Fruit fly (Drosophila melanogaster): ENCODE measurements around the gene Pdk1.

The Pdk1 gene

DNA sequence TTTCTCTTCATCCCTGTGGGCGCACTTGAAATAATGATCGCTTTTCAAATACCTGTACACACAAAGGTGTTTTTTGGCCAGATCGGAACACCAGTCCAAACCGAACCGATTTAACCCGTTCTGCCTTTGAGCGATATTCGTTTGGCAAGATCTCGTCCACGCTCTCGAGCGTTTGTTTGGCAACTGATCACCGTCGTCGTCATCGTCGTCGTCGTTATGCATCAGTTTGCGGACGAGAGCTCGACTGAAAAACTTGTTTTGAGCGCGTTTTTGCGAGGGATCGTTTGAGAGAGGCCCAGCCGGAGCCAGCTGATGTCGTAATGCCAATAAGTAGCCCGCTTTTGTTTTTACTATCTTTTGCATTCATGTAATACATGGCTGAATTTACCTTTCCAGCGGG is 49.2 kb downstream of the Pdk1 start:
- TF ChIP-seq CG7928 (GFP tag; optimal IDR thresholded peaks at IDR 0.05) (no peak), chinmo (GFP tag; IDR thresholded peaks at IDR 0.05; ENCODE audit: partially characterized antibody) (peak; percentile 84; the same call in 3 of the 4 replicates), grau (tag; optimal IDR thresholded peaks at IDR 0.05) (no peak), CG1603 (tag; optimal IDR thresholded peaks at IDR 0.05) (no peak), CG3838 (GFP tag; optimal IDR thresholded peaks at IDR 0.05) (no peak), H15 (GFP tag; IDR thresholded peaks at IDR 0.05) (no peak), CG9817 (tag; optimal IDR thresholded peaks at IDR 0.05) (no peak), tap (tag; optimal IDR thresholded peaks at IDR 0.05) (no peak), eyg (GFP tag; optimal IDR thresholded peaks at IDR 0.05) (no peak), CG31224 (GFP tag; IDR thresholded peaks at IDR 0.05) (no peak), gem (tag; optimal IDR thresholded peaks at IDR 0.05) (no peak), z (GFP tag; IDR thresholded peaks at IDR 0.05) (peak; percentile 70), Nf-YB (GFP tag; optimal IDR thresholded peaks at IDR 0.05) (no peak), Bdp1 (GFP tag; optimal IDR thresholded peaks at IDR 0.05) (no peak), psq (GFP tag; optimal IDR thresholded peaks at IDR 0.05) (no peak), ranshi (GFP tag; IDR thresholded peaks at IDR 0.05) (no peak), sd (tag; optimal IDR thresholded peaks at IDR 0.05) (no peak), CG33213 (GFP tag; optimal IDR thresholded peaks at IDR 0.05) (no peak), CG13296 (GFP tag; optimal IDR thresholded peaks at IDR 0.05) (no peak), Elba2 (GFP tag; optimal IDR thresholded peaks at IDR 0.05) (no peak), CG15011 (GFP tag; optimal IDR thresholded peaks at IDR 0.05) (no peak), zfh2 (GFP tag; optimal IDR thresholded peaks at IDR 0.05) (no peak), CG11247 (GFP tag; IDR thresholded peaks at IDR 0.05) (no peak), CG5180 (GFP tag; optimal IDR thresholded peaks at IDR 0.05) (no peak), CG4424 (GFP tag; optimal IDR thresholded peaks at IDR 0.05) (no peak), CG9727 (GFP tag; optimal IDR thresholded peaks at IDR 0.05) (no peak), Dbx (GFP tag; IDR thresholded peaks at IDR 0.05) (no peak), Mrtf (GFP tag; IDR thresholded peaks at IDR 0.05) (no peak), CG11398 (GFP tag; optimal IDR thresholded peaks at IDR 0.05) (no peak), yki (optimal IDR thresholded peaks at IDR 0.05) (no peak), fd64A (GFP tag; optimal IDR thresholded peaks at IDR 0.05) (no peak), CG12659 (GFP tag; optimal IDR thresholded peaks at IDR 0.05) (peak; percentile 16), Adf1 (GFP tag; IDR thresholded peaks at IDR 0.05) (no peak), ash1 (GFP tag; optimal IDR thresholded peaks at IDR 0.05) (no peak), CG12104 (GFP tag; optimal IDR thresholded peaks at IDR 0.05) (no peak), CG12299 (tag; optimal IDR thresholded peaks at IDR 0.05) (no peak), CG6854 (GFP tag; optimal IDR thresholded peaks at IDR 0.05) (no peak), CG2129 (GFP tag; IDR thresholded peaks at IDR 0.05; ENCODE audit: partially characterized antibody) (no peak), CG14014 (GFP tag; IDR thresholded peaks at IDR 0.05) (peak; percentile 23; the same call in 1 of the 2 replicates), CG13894 (tag; optimal IDR thresholded peaks at IDR 0.05) (peak; percentile 56), fru (optimal IDR thresholded peaks at IDR 0.05) (no peak), sens (GFP tag) (peak; percentile 47), CG17361 (GFP tag; IDR thresholded peaks at IDR 0.05) (no peak), stc (GFP tag; IDR thresholded peaks at IDR 0.05) (no peak), wek (GFP tag; optimal IDR thresholded peaks at IDR 0.05) (no peak), CG16779 (GFP tag; IDR thresholded peaks at IDR 0.05) (no peak), CG17912 (GFP tag; optimal IDR thresholded peaks at IDR 0.05) (no peak), Spps (tag; optimal IDR thresholded peaks at IDR 0.05) (no peak), Deaf1 (tag; optimal IDR thresholded peaks at IDR 0.05) (peak; percentile 80), caup (GFP tag; optimal IDR thresholded peaks at IDR 0.05; ENCODE audit: severe bottlenecking) (no peak), Asciz (GFP tag; optimal IDR thresholded peaks at IDR 0.05) (no peak), CG17385 (GFP tag; optimal IDR thresholded peaks at IDR 0.05) (peak; percentile 6), Oaz (GFP tag; IDR thresholded peaks at IDR 0.05) (no peak)

Measured in whole organism, embryonic.